Fruit fly (Drosophila melanogaster): ENCODE data around the gene CG44139.

Gene CG44139

DNA sequence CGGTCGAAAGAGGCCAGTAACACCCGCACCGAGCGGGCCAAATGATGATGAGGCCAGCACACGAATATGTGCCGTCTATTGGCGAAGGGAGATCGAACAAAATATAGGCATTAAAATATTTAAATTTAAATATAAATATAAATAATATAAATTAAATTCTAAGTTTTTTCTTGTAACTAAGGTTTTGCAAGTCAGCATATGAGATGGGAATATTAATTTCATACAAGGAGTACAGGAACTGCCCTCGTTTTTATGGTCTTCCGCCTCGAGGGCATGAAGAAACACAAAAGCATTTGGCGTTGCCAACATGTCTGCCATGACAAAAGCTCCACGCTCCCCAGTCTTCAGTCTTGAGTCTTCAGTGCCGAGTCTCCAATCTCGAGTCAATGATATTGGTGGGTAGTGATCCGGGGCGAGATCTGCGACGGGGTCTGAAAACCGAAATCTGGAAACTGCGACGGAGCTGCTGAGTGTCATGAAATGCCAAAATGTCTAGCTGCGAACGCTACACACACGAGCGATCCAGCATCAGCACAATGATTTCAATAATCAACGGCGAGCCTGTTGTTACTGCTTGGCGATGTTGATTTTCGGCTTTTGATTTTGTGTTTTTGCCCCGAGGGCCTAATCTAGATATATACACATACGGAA is 43.2 kb downstream of the CG44139 start (continued):
- TF ChIP-seq CG10631 (GFP tag; optimal IDR thresholded peaks at IDR 0.05), result peak; percentile 9
- TF ChIP-seq CG4318 (GFP tag; optimal IDR thresholded peaks at IDR 0.05), result no peak
- no peak for TF ChIP-seq acj6 (GFP tag; optimal IDR thresholded peaks at IDR 0.05)
- peak; percentile 50 for TF ChIP-seq CG15336 (GFP tag; IDR thresholded peaks at IDR 0.05)
- TF ChIP-seq fkh (GFP tag; optimal IDR thresholded peaks at IDR 0.05), result no peak
- 0 out of 3 replicates have a peak, but pooled peaks have one; percentile 21 for TF ChIP-seq eg (GFP tag; IDR thresholded peaks at IDR 0.05)
- no peak for TF ChIP-seq dsx (GFP tag; optimal IDR thresholded peaks at IDR 0.05; ENCODE audit: poor library complexity, severe bottlenecking)
- no peak for TF ChIP-seq salr (GFP tag; optimal IDR thresholded peaks at IDR 0.05)
- no peak for TF ChIP-seq CG9139 (GFP tag; optimal IDR thresholded peaks at IDR 0.05)
- no peak for TF ChIP-seq CG7368 (GFP tag; optimal IDR thresholded peaks at IDR 0.05)
- no peak for TF ChIP-seq esn (GFP tag; optimal IDR thresholded peaks at IDR 0.05)
- TF ChIP-seq pdm3 (GFP tag; optimal IDR thresholded peaks at IDR 0.05), result no peak
- TF ChIP-seq topi (GFP tag; optimal IDR thresholded peaks at IDR 0.05), result no peak
- TF ChIP-seq fd59A (GFP tag; optimal IDR thresholded peaks at IDR 0.05), result no peak
- no peak for TF ChIP-seq fd85E (GFP tag; optimal IDR thresholded peaks at IDR 0.05)
- no peak for TF ChIP-seq Eip93F (GFP tag; optimal IDR thresholded peaks at IDR 0.05)
- no peak for TF ChIP-seq Ets21C (GFP tag; optimal IDR thresholded peaks at IDR 0.05)
- TF ChIP-seq Sox15 (GFP tag; optimal IDR thresholded peaks at IDR 0.05), result no peak
- TF ChIP-seq Sox102F (GFP tag; optimal IDR thresholded peaks at IDR 0.05), result no peak
- TF ChIP-seq CG11762 (GFP tag; optimal IDR thresholded peaks at IDR 0.05; ENCODE audit: insufficient read depth), result no peak
- no peak for TF ChIP-seq dac (GFP tag; optimal IDR thresholded peaks at IDR 0.05)
- TF ChIP-seq Eip78C (GFP tag), result no peak
- no peak for TF ChIP-seq achi (GFP tag; optimal IDR thresholded peaks at IDR 0.05)
- TF ChIP-seq CG32006 (GFP tag; optimal IDR thresholded peaks at IDR 0.05), result peak; percentile 28
- no peak for TF ChIP-seq CG11294 (GFP tag; IDR thresholded peaks at IDR 0.05)
- no peak for TF ChIP-seq Hr38 (GFP tag; optimal IDR thresholded peaks at IDR 0.05)
- no peak for TF ChIP-seq Eip75B (GFP tag; optimal IDR thresholded peaks at IDR 0.05)
- no peak for TF ChIP-seq CG3032 (tag; optimal IDR thresholded peaks at IDR 0.05)
- no peak for TF ChIP-seq CG11902 (GFP tag; optimal IDR thresholded peaks at IDR 0.05)
- no peak for TF ChIP-seq CG6792 (GFP tag; optimal IDR thresholded peaks at IDR 0.05)
- no peak for TF ChIP-seq CG8319 (GFP tag; optimal IDR thresholded peaks at IDR 0.05)
- TF ChIP-seq Hr39 (GFP tag; optimal IDR thresholded peaks at IDR 0.05), result no peak
- TF ChIP-seq CG34406 (GFP tag; optimal IDR thresholded peaks at IDR 0.05), result no peak
- TF ChIP-seq CG6808 (GFP tag; optimal IDR thresholded peaks at IDR 0.05), result no peak

DNA sequence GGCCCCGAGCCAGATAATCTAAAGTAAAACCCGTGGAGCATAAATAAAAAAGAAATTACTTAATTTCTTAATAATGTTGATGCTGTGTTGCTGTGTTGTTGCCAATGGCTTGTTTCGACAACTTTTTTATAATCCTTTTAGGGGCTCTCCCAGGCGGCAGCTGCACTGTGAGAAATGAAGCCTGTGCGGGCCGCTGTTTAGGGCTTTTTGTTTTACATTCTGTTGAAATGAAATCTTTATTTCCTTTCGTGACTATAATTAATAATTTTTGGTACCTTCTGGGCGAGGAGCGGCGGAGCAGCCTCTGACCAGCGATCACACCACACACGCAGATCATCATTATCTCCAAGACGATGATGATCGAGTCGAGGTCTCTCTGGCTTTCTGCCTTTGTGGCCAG is 46.0 kb downstream of the CG44139 start:
- no peak for TF ChIP-seq salr (GFP tag; optimal IDR thresholded peaks at IDR 0.05)
- no peak for TF ChIP-seq acj6 (GFP tag; optimal IDR thresholded peaks at IDR 0.05)
- TF ChIP-seq Hr4 (GFP tag; optimal IDR thresholded peaks at IDR 0.05), result no peak
- TF ChIP-seq Hr39 (GFP tag; optimal IDR thresholded peaks at IDR 0.05), result peak; percentile 4
- no peak for TF ChIP-seq Blimp-1 (GFP tag; optimal IDR thresholded peaks at IDR 0.05)
- peak; percentile 3 for TF ChIP-seq CG3032 (tag; optimal IDR thresholded peaks at IDR 0.05)
- no peak for TF ChIP-seq topi (GFP tag; optimal IDR thresholded peaks at IDR 0.05)
- TF ChIP-seq svp (GFP tag), result peak; percentile 74
- no peak for TF ChIP-seq CG3919 (GFP tag; optimal IDR thresholded peaks at IDR 0.05)
- TF ChIP-seq lz (GFP tag; optimal IDR thresholded peaks at IDR 0.05), result peak; percentile 18
- peak; percentile 19 for TF ChIP-seq Met (GFP tag; optimal IDR thresholded peaks at IDR 0.05)
- TF ChIP-seq CG31627 (GFP tag; optimal IDR thresholded peaks at IDR 0.05), result peak; percentile 9
- no peak for TF ChIP-seq eg (GFP tag; IDR thresholded peaks at IDR 0.05)
- TF ChIP-seq CG6808 (GFP tag; optimal IDR thresholded peaks at IDR 0.05), result peak; percentile 30
- TF ChIP-seq Hr38 (GFP tag; optimal IDR thresholded peaks at IDR 0.05), result no peak
- peak in 1 of 2 experiments; percentile 71 for TF ChIP-seq ss (GFP tag; optimal IDR thresholded peaks at IDR 0.05)
- TF ChIP-seq CG16779 (tag; optimal IDR thresholded peaks at IDR 0.05), result no peak
- no peak for TF ChIP-seq CG34406 (GFP tag; optimal IDR thresholded peaks at IDR 0.05)
- TF ChIP-seq Smox (GFP tag; optimal IDR thresholded peaks at IDR 0.05), result peak; percentile 7
- TF ChIP-seq vri (GFP tag; optimal IDR thresholded peaks at IDR 0.05), result peak; percentile 12
- peak; percentile 62 for TF ChIP-seq Eip78C (GFP tag)
